Worm (Caenorhabditis elegans) whole organism, L2 larva: ENCODE measurements around the gene F19B10.2.

Source experiments
- F13H6.1 ChIP-seq: sonication (generic microtip); optimal IDR thresholded peaks from 2 replicates; lab custom pipeline; 2016; ENCODE audit warnings: missing genetic modification characterization, missing compliant biosample characterization
- R02D3.7 ChIP-seq: fragments of 150-350 bp; optimal IDR thresholded peaks from 2 replicates; lab custom pipeline; 2014; ENCODE audit warnings: missing biosample characterization, missing genetic modification characterization
- blmp-1 ChIP-seq: sonication (generic microtip); optimal IDR thresholded peaks from 2 replicates; lab custom pipeline; 2017; ENCODE audit warnings: missing genetic modification characterization, mild to moderate bottlenecking, missing compliant biosample characterization, antibody characterized with exemption, moderate library complexity; ENCODE audit not compliant: insufficient read depth
- ceh-82 ChIP-seq: fragments of 150-350 bp; optimal IDR thresholded peaks from 2 replicates; lab custom pipeline; 2014; ENCODE audit warnings: missing biosample characterization, missing genetic modification characterization
- dmd-4 ChIP-seq: sonication (generic microtip); optimal IDR thresholded peaks from 2 replicates; lab custom pipeline; 2017; ENCODE audit warnings: missing biosample characterization, missing genetic modification characterization
- elt-3 ChIP-seq: sonication (generic microtip); optimal IDR thresholded peaks from 2 replicates; lab custom pipeline; 2017; ENCODE audit warnings: missing biosample characterization, missing genetic modification characterization
- nhr-77 ChIP-seq: fragments of 150-350 bp; optimal IDR thresholded peaks from 2 replicates; lab custom pipeline; 2014; ENCODE audit warnings: missing biosample characterization, missing genetic modification characterization
- skn-1 ChIP-seq: sonication (generic microtip); optimal IDR thresholded peaks from 2 replicates; lab custom pipeline; 2017; ENCODE audit warnings: missing biosample characterization, missing genetic modification characterization
- snpc-4 ChIP-seq: fragments of 150-350 bp; optimal IDR thresholded peaks from 2 replicates; lab custom pipeline; 2014; ENCODE audit warnings: missing biosample characterization, missing genetic modification characterization
- unc-62 ChIP-seq: fragments of 150-350 bp; optimal IDR thresholded peaks from 2 replicates; lab custom pipeline; 2014; ENCODE audit warnings: missing biosample characterization, missing genetic modification reagents, missing genetic modification characterization
- ztf-1 ChIP-seq: fragments of 200-800 bp; sonication (Bioruptor generic); conservative IDR thresholded peaks from 2 replicates; pipeline ENCODE4 v1.3.6; 2022; ENCODE audit warnings: missing genetic modification characterization, missing compliant biosample characterization
- ztf-11 ChIP-seq: sonication (generic microtip); optimal IDR thresholded peaks from 2 replicates; lab custom pipeline; 2017; ENCODE audit warnings: missing biosample characterization, missing genetic modification characterization
- ztf-4 ChIP-seq: fragments of 150-350 bp; optimal IDR thresholded peaks from 2 replicates; lab custom pipeline; 2014; ENCODE audit warnings: missing biosample characterization, missing genetic modification characterization

ce11 chrII:3701305-3701704, 26.0 kb downstream of the F19B10.2 start, which contains the start of gene srx-105:
- TF ChIP-seq skn-1 (tag; lab: Kevin White, UChicago) (no peak), ztf-11 (tag; lab: Kevin White, UChicago) (no peak), ztf-4 (tag; lab: Kevin White, UChicago) (no peak), elt-3 (no peak), dmd-4 (tag; lab: Kevin White, UChicago) (no peak), ceh-82 (tag; lab: Kevin White, UChicago) (no peak), F13H6.1 (no peak), ztf-1 (GFP tag; lab: Robert Waterston, UW) (no peak), snpc-4 (tag; lab: Kevin White, UChicago) (no peak), blmp-1 (tag; lab: Kevin White, UChicago) (no peak), R02D3.7 (no peak), nhr-77 (no peak), unc-62 (no peak)
